Worm (Caenorhabditis elegans) whole organism, midembryonic: ENCODE results near the gene R11H6.4.

ENCODE experiments used
- klf-2 ChIP-seq: fragments of 200-800 bp; sonication (Bioruptor generic); conservative IDR thresholded peaks from 2 replicates; pipeline ENCODE4 v1.3.6; 2022; ENCODE audit warnings: missing genetic modification reagents, missing genetic modification characterization, missing compliant biosample characterization
- med-1 ChIP-seq: sonication (generic microtip); optimal IDR thresholded peaks from 2 replicates; lab custom pipeline; 2017; ENCODE audit warnings: missing genetic modification characterization, mild to moderate bottlenecking, missing compliant biosample characterization, antibody characterized with exemption, missing genetic modification reagents; ENCODE audit not compliant: insufficient read depth

DNA sequence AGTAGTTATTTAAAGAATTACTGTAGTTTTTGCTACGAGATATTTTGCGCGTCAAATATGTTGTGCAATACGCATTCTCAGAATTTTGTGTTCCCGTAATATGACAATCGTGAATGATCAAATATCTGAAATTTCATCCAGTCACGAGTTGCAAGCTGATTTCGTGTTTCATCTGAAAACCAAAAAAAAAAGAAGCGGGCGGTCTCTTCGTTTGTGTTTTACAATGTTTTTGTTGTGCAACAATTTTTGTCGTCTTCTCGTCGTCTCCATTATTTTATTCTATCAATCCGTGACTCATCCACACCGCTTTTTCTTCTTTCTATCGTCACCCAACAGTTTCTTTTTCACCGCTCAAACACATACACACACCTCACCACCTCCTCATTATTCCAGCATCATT, at the start of gene R11H6.4:
- TF ChIP-seq klf-2 (GFP tag; lab: Robert Waterston, UW) (no peak), med-1 (GFP tag; lab: Kevin White, UChicago) (no peak)
